Worm (Caenorhabditis elegans): Measurements from ENCODE around the gene clk-1.

Gene clk-1

ce11 chrIII:5245067-5245466 lies 32.6 kb upstream of the clk-1 start:
- no peak for TF ChIP-seq dve-1 (tag; optimal IDR thresholded peaks at IDR 0.05)
- TF ChIP-seq pax-1 (tag; optimal IDR thresholded peaks at IDR 0.05) = no peak
- no peak for TF ChIP-seq ceh-14 (tag; optimal IDR thresholded peaks at IDR 0.05)
- TF ChIP-seq lin-11 (tag; optimal IDR thresholded peaks at IDR 0.05) = no peak
- no peak for TF ChIP-seq pros-1 (tag; optimal IDR thresholded peaks at IDR 0.05)
- no peak for TF ChIP-seq ceh-48 (tag; optimal IDR thresholded peaks at IDR 0.05)
- no peak for TF ChIP-seq Y22D7AL.16 (tag; optimal IDR thresholded peaks at IDR 0.05)
- TF ChIP-seq lim-6 (tag; optimal IDR thresholded peaks at IDR 0.05) = no peak
- TF ChIP-seq nhr-11 (tag; optimal IDR thresholded peaks at IDR 0.05) = no peak
- TF ChIP-seq ceh-30 (tag; optimal IDR thresholded peaks at IDR 0.05) = no peak

DNA sequence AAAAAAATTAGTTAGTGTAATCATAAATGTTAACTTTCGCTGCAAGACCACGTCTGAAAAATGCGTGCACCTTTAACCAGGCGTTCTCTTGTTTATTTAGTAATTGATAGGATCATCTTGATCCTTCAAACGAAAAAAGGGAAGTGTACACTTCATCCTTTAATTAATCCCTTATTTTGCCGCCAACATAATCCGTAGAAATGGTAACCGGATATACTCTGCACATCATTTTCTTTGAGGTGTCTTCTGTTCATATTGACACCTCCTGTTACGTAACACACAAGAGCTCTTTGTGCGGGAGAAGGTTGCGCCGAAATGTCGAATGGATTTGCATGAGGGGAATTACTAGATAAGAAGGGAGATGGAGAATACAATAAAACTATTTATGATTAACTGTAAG lies 29.0 kb upstream of the clk-1 start:
- TF ChIP-seq hlh-8 (tag; optimal IDR thresholded peaks at IDR 0.05) = no peak
- no peak for TF ChIP-seq lim-6 (tag; optimal IDR thresholded peaks at IDR 0.05)
- TF ChIP-seq ama-1 (optimal IDR thresholded peaks at IDR 0.05) = no peak

- TF ChIP-seq nhr-232 (tag; optimal IDR thresholded peaks at IDR 0.05) (no peak), unc-42 (tag; optimal IDR thresholded peaks at IDR 0.05) (peak; percentile 19)
Measured at ce11 chrIII:5254108-5254507, 23.6 kb upstream of the clk-1 start, which contains the start of the genes sumv-1 and gop-1. Gene sumv-1 (minus strand): TSS chrIII:5254187. Gene gop-1 (plus strand): TSS chrIII:5254438.

- TF ChIP-seq ceh-6 (GFP tag; optimal IDR thresholded peaks at IDR 0.05) (no peak), unc-3 (GFP tag; conservative IDR thresholded peaks at IDR 0.05) (no peak), unc-3 (tag; optimal IDR thresholded peaks at IDR 0.05) (no peak), sox-4 (tag; optimal IDR thresholded peaks at IDR 0.05) (no peak), elt-2 (tag; optimal IDR thresholded peaks at IDR 0.05) (no peak), ceh-34 (tag; optimal IDR thresholded peaks at IDR 0.05) (no peak)
Measured at ce11 chrIII:5258918-5259317, 18.8 kb upstream of the clk-1 start, which contains the start of gene gop-2. Gene gop-2 (plus strand): TSS chrIII:5259023.

DNA sequence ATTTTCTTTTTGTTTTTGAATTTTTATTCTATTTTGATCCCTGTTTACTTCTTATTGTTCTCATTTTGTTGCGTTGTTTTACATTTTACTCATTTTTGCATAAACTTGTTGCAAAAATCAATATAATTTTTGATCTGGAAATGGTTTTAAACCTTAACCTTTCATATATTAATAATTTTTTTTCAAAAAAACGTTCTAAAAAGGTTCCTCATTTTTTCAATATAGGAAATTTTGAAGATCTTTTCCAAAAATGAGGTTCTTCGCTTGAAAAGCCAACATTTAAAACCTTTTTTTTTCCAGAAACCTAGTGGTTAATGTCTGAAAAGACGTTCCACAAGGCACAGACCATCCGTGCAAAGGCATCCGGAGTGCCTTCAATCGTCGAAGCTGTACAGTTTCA lies 17.3 kb upstream of the clk-1 start, which contains the start of gene gop-3:
Gene gop-3 (plus strand): TSS at position 301 of the 400 bp plus-strand sequence.
- TF ChIP-seq lin-11 (tag; optimal IDR thresholded peaks at IDR 0.05) (no peak), ceh-9 (tag; optimal IDR thresholded peaks at IDR 0.05) (no peak), unc-86 (tag; optimal IDR thresholded peaks at IDR 0.05) (no peak), sox-2 (GFP tag; IDR thresholded peaks at IDR 0.05) (no peak), lim-6 (tag; optimal IDR thresholded peaks at IDR 0.05) (no peak), ama-1 (optimal IDR thresholded peaks at IDR 0.05) (no peak), mec-3 (tag; optimal IDR thresholded peaks at IDR 0.05; ENCODE audit: borderline replicate concordance) (no peak), sdc-2 (tag; optimal IDR thresholded peaks at IDR 0.05) (no peak), hlh-6 (tag; optimal IDR thresholded peaks at IDR 0.05) (no peak), unc-42 (tag; optimal IDR thresholded peaks at IDR 0.05) (no peak), nhr-232 (tag; optimal IDR thresholded peaks at IDR 0.05) (no peak), gmeb-2 (tag; optimal IDR thresholded peaks at IDR 0.05) (no peak), ceh-14 (tag; optimal IDR thresholded peaks at IDR 0.05) (no peak), fkh-6 (tag; optimal IDR thresholded peaks at IDR 0.05) (no peak), ceh-19 (GFP tag; optimal IDR thresholded peaks at IDR 0.05) (no peak), ceh-24 (tag; optimal IDR thresholded peaks at IDR 0.05) (no peak), pqm-1 (tag; optimal IDR thresholded peaks at IDR 0.05) (no peak), pax-1 (tag; optimal IDR thresholded peaks at IDR 0.05) (no peak)

DNA sequence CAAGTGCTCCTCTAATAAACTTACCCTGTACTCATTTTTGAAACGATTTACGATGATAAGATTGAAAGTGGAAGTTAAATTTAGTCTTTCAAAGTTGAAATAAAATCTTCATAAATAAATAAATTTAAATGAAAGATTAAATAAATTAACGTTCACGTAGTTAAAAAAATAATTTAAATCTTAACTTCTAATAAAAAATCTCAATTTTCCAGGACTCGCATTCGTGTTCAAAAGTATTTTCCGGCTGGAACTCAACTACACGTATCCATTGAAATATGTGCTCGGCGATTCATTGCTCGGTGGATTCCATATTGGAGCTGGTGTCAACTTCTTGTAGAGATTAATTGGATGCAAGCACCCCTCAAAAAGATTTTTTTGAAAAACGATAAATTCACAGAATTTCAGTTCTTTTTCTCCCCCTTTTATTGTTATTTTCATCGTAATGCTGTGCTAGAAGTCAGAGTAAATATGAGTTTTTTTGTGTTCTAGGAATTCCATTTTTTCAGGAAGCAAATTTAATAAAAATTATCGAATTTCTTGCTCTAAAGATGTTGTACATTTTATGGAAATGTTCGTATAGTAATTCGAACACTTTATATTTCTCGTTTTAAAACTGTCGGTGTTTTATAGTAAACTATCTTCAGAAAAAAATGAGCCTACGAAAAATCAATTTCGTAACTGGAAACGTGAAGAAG lies 14.2 kb upstream of the clk-1 start, which contains the start of the genes C34E10.9 and hap-1:
Gene C34E10.9 (minus strand): TSS at position 101 of the 695 bp plus-strand sequence.
Gene hap-1 (plus strand): TSS at position 645 of the 695 bp plus-strand sequence.
- TF ChIP-seq ceh-45 (GFP tag; IDR thresholded peaks at IDR 0.05) (no peak), ztf-16 (tag; optimal IDR thresholded peaks at IDR 0.05) (no peak), odd-2 (tag; optimal IDR thresholded peaks at IDR 0.05) (no peak), ceh-34 (tag; optimal IDR thresholded peaks at IDR 0.05) (no peak), ahr-1 (tag; optimal IDR thresholded peaks at IDR 0.05) (no peak), npax-4 (tag; optimal IDR thresholded peaks at IDR 0.05) (no peak), ref-2 (tag; optimal IDR thresholded peaks at IDR 0.05) (no peak), hlh-30 (tag; optimal IDR thresholded peaks at IDR 0.05; ENCODE audit: insufficient read depth) (no peak), elt-2 (tag; optimal IDR thresholded peaks at IDR 0.05) (no peak), sox-2 (GFP tag; IDR thresholded peaks at IDR 0.05) (no peak)
